Fruit fly (Drosophila melanogaster) whole organism, embryonic: ENCODE data around the gene Nepl21.

Source experiments
- CG10543 ChIP-seq: fragments of 200-800 bp; sonication (Bioruptor generic); optimal IDR thresholded peaks from 3 replicates; lab custom pipeline; 2017; ENCODE audit warnings: missing biosample characterization, mild to moderate bottlenecking, missing genetic modification characterization, moderate library complexity
- CG11085 ChIP-seq: fragments of 200-800 bp; sonication (Bioruptor generic); IDR thresholded peaks from 2 replicates; pipeline ENCODE4 v1.3.6; 2022; ENCODE audit warnings: missing biosample characterization, missing genetic modification characterization
- CG11398 ChIP-seq: fragments of 200-800 bp; sonication (Bioruptor generic); optimal IDR thresholded peaks from 2 replicates; lab custom pipeline; 2016; ENCODE audit warnings: missing biosample characterization, missing genetic modification characterization
- CG13894 ChIP-seq: fragments of 200-800 bp; sonication (Bioruptor generic); optimal IDR thresholded peaks from 3 replicates; lab custom pipeline; 2018; ENCODE audit warnings: missing biosample characterization, mild to moderate bottlenecking, missing genetic modification characterization, moderate library complexity
- CG15269 ChIP-seq: fragments of 200-800 bp; sonication (Bioruptor generic); optimal IDR thresholded peaks from 2 replicates; lab custom pipeline; 2018; ENCODE audit warnings: missing biosample characterization, mild to moderate bottlenecking, missing genetic modification characterization, moderate library complexity
- CG1832 ChIP-seq: fragments of 200-800 bp; sonication (Bioruptor generic); optimal IDR thresholded peaks from 2 replicates; lab custom pipeline; 2017; ENCODE audit warnings: missing biosample characterization, mild to moderate bottlenecking, missing genetic modification characterization, inconsistent platforms
- CG30020 ChIP-seq: fragments of 200-800 bp; optimal IDR thresholded peaks from 2 replicates; lab custom pipeline; 2019; ENCODE audit warnings: missing biosample characterization, mild to moderate bottlenecking, missing genetic modification characterization, moderate library complexity
- CG31388 ChIP-seq: fragments of 200-800 bp; sonication (Bioruptor generic); optimal IDR thresholded peaks from 2 replicates; lab custom pipeline; 2016; ENCODE audit warnings: missing biosample characterization, missing genetic modification characterization
- CG3163 ChIP-seq: fragments of 200-800 bp; sonication (Bioruptor generic); optimal IDR thresholded peaks from 3 replicates; lab custom pipeline; 2016; ENCODE audit warnings: missing biosample characterization, missing genetic modification characterization
- CG4617 ChIP-seq: fragments of 200-800 bp; sonication (Bioruptor generic); optimal IDR thresholded peaks from 3 replicates; lab custom pipeline; 2016; ENCODE audit warnings: missing biosample characterization, missing genetic modification characterization, borderline replicate concordance
- CG5245 ChIP-seq: fragments of 200-800 bp; sonication (Bioruptor generic); optimal IDR thresholded peaks from 3 replicates; lab custom pipeline; 2016; ENCODE audit warnings: missing biosample characterization, missing genetic modification characterization
- CG6765 ChIP-seq: fragments of 200-800 bp; sonication (Bioruptor generic); optimal IDR thresholded peaks from 3 replicates; lab custom pipeline; 2017; ENCODE audit warnings: missing biosample characterization, mild to moderate bottlenecking, missing genetic modification characterization
- CG8290 ChIP-seq, 3 experiments: fragments of 200-800 bp; sonication (Bioruptor generic); optimal IDR thresholded peaks; 2 replicates each; lab custom pipeline; 2016 to 2019; ENCODE audit warnings: missing biosample characterization in 3 of 3, missing genetic modification characterization in 3 of 3, mild to moderate bottlenecking in 2 of 3, moderate library complexity in 1 of 3
- CTCF ChIP-seq: fragments of 200-800 bp; sonication (Bioruptor generic); optimal IDR thresholded peaks from 2 replicates; lab custom pipeline; 2017; ENCODE audit warnings: missing biosample characterization, mild to moderate bottlenecking, missing genetic modification characterization, moderate library complexity
- CkIIα-i1 ChIP-seq: fragments of 200-800 bp; sonication (Bioruptor generic); IDR thresholded peaks from 2 replicates; pipeline ENCODE4 v1.3.6; 2022; ENCODE audit warnings: missing biosample characterization, missing genetic modification characterization
- CrebB ChIP-seq: fragments of 200-800 bp; sonication (Bioruptor generic); optimal IDR thresholded peaks from 3 replicates; lab custom pipeline; 2018; ENCODE audit warnings: missing biosample characterization, mild to moderate bottlenecking, missing genetic modification characterization
- Ets65A ChIP-seq: fragments of 200-800 bp; sonication (Bioruptor generic); peaks from one replicate; lab custom pipeline; 2016; ENCODE audit warnings: missing biosample characterization, missing genetic modification characterization
- Ets97D ChIP-seq: fragments of 200-800 bp; sonication (Bioruptor generic); optimal IDR thresholded peaks from 3 replicates; lab custom pipeline; 2016; ENCODE audit warnings: missing biosample characterization, missing genetic modification characterization
- Fer2 ChIP-seq: fragments of 200-800 bp; sonication (Bioruptor generic); optimal IDR thresholded peaks from 2 replicates; lab custom pipeline; 2018; ENCODE audit warnings: missing biosample characterization, mild to moderate bottlenecking, missing genetic modification characterization, moderate library complexity
- HHEX ChIP-seq: fragments of 200-800 bp; sonication (Bioruptor generic); optimal IDR thresholded peaks from 3 replicates; lab custom pipeline; 2017; ENCODE audit warnings: missing biosample characterization, mild to moderate bottlenecking, missing genetic modification characterization, missing genetic modification reagents
- HLH54F ChIP-seq: fragments of 200-800 bp; sonication (Bioruptor generic); optimal IDR thresholded peaks from 3 replicates; lab custom pipeline; 2016; ENCODE audit warnings: missing biosample characterization, missing genetic modification characterization
- NFAT ChIP-seq: fragments of 200-800 bp; sonication (Bioruptor generic); IDR thresholded peaks from 2 replicates; pipeline ENCODE4 v1.3.6; 2022; ENCODE audit warnings: missing biosample characterization, missing genetic modification characterization
- NK7.1 ChIP-seq: fragments of 200-800 bp; sonication (Bioruptor generic); optimal IDR thresholded peaks from 3 replicates; lab custom pipeline; 2016; ENCODE audit warnings: missing biosample characterization, missing genetic modification characterization
- Neu2 ChIP-seq: fragments of 200-800 bp; sonication (Bioruptor generic); optimal IDR thresholded peaks from 3 replicates; lab custom pipeline; 2016; ENCODE audit warnings: missing biosample characterization, missing genetic modification characterization, borderline replicate concordance
- Spps ChIP-seq: fragments of 200-800 bp; sonication (Bioruptor generic); optimal IDR thresholded peaks from 2 replicates; lab custom pipeline; 2018; ENCODE audit warnings: missing biosample characterization, mild to moderate bottlenecking, missing genetic modification characterization
- Stat92E ChIP-seq, 3 experiments: fragments of >200 bp in 2 of 3; fragments of 200-800 bp in 1 of 3; sonication (Bioruptor generic) in 1 of 3; optimal IDR thresholded peaks; 2 replicates each; lab custom pipeline; 2017 to 2019; ENCODE audit warnings: missing biosample characterization in 3 of 3, missing genetic modification characterization in 3 of 3, mild to moderate bottlenecking in 1 of 3, moderate library complexity in 1 of 3
- Taf1 ChIP-seq: fragments of 200-800 bp; sonication (Bioruptor generic); IDR thresholded peaks from 2 replicates; pipeline ENCODE4 v1.3.6; 2022; ENCODE audit warnings: missing biosample characterization, missing genetic modification characterization
- bowl ChIP-seq: fragments of 200-800 bp; sonication (Bioruptor generic); IDR thresholded peaks from 2 replicates; pipeline ENCODE4 v1.3.6; 2022; ENCODE audit warnings: missing biosample characterization, missing genetic modification characterization
- br ChIP-seq: fragments of >200 bp; optimal IDR thresholded peaks from 2 replicates; lab custom pipeline; 2017
- corto ChIP-seq: fragments of 200-800 bp; sonication (Bioruptor generic); optimal IDR thresholded peaks from 2 replicates; lab custom pipeline; 2016; ENCODE audit warnings: missing biosample characterization, mild to moderate bottlenecking, missing genetic modification characterization, moderate library complexity
- crol ChIP-seq: fragments of 200-800 bp; sonication (Bioruptor generic); IDR thresholded peaks from 2 replicates; pipeline ENCODE4 v1.3.6; 2022; ENCODE audit warnings: missing biosample characterization, missing genetic modification characterization
- fd102C ChIP-seq: fragments of 200-800 bp; sonication (Bioruptor generic); optimal IDR thresholded peaks from 2 replicates; lab custom pipeline; 2018; ENCODE audit warnings: missing biosample characterization, mild to moderate bottlenecking, missing genetic modification characterization, moderate library complexity
- fd96Cb ChIP-seq: fragments of 200-800 bp; sonication (Bioruptor generic); optimal IDR thresholded peaks from 2 replicates; lab custom pipeline; 2018; ENCODE audit warnings: missing biosample characterization, mild to moderate bottlenecking, missing genetic modification characterization, moderate library complexity
- fru ChIP-seq: fragments of >200 bp; optimal IDR thresholded peaks from 2 replicates; lab custom pipeline; 2017
- grn ChIP-seq: fragments of 200-800 bp; sonication (Bioruptor generic); optimal IDR thresholded peaks from 3 replicates; lab custom pipeline; 2017; ENCODE audit warnings: missing biosample characterization, missing genetic modification characterization
- kay ChIP-seq: fragments of 200-800 bp; sonication (Bioruptor generic); optimal IDR thresholded peaks from 2 replicates; lab custom pipeline; 2016; ENCODE audit warnings: missing biosample characterization, missing genetic modification characterization
- klu ChIP-seq: fragments of 200-800 bp; sonication (Bioruptor generic); IDR thresholded peaks from 2 replicates; pipeline ENCODE4 v1.3.6; 2022; ENCODE audit warnings: missing biosample characterization, missing genetic modification characterization
- mirr ChIP-seq: fragments of 200-800 bp; sonication (Bioruptor generic); optimal IDR thresholded peaks from 3 replicates; lab custom pipeline; 2018; ENCODE audit warnings: missing biosample characterization, mild to moderate bottlenecking, missing genetic modification characterization
- phol ChIP-seq: fragments of 200-800 bp; sonication (Bioruptor generic); optimal IDR thresholded peaks from 3 replicates; lab custom pipeline; 2018; ENCODE audit warnings: missing biosample characterization, mild to moderate bottlenecking, missing genetic modification characterization, moderate library complexity
- pnt ChIP-seq: fragments of 200-800 bp; sonication (Bioruptor generic); optimal IDR thresholded peaks from 3 replicates; lab custom pipeline; 2016; ENCODE audit warnings: missing biosample characterization, missing genetic modification characterization
- seq ChIP-seq: fragments of 200-800 bp; sonication (Bioruptor generic); IDR thresholded peaks from 2 replicates; pipeline ENCODE4 v1.3.6; 2022; ENCODE audit warnings: missing biosample characterization, missing genetic modification characterization
- slbo ChIP-seq: fragments of 200-800 bp; sonication (Bioruptor generic); IDR thresholded peaks from 2 replicates; pipeline ENCODE4 v1.3.6; 2022; ENCODE audit warnings: missing biosample characterization, missing genetic modification characterization
- sna ChIP-seq: fragments of 200-800 bp; sonication (Bioruptor generic); IDR thresholded peaks from 2 replicates; pipeline ENCODE4 v1.3.6; 2022; ENCODE audit warnings: missing biosample characterization, missing genetic modification characterization; ENCODE audit not compliant: partially characterized antibody
- tup ChIP-seq: fragments of 200-800 bp; sonication (Bioruptor generic); optimal IDR thresholded peaks from 2 replicates; lab custom pipeline; 2016; ENCODE audit warnings: missing biosample characterization, mild to moderate bottlenecking, missing genetic modification characterization, moderate library complexity
- z ChIP-seq: fragments of 200-800 bp; sonication (Bioruptor generic); IDR thresholded peaks from 3 replicates; pipeline ENCODE4 v1.3.6; 2022; ENCODE audit warnings: missing biosample characterization, missing genetic modification characterization

Gene Nepl21

dm6 chr3R:28857287-28858024 is 26.0 kb upstream of the Nepl21 start (continued):
- TF ChIP-seq CG15269 (tag; lab: Kevin White, UChicago) (peak; percentile 33), Spps (tag; lab: Kevin White, UChicago) (no peak), fru (lab: Kevin White, UChicago) (no peak), CG5245 (GFP tag; lab: Kevin White, UChicago) (peak; percentile 34), Ets97D (GFP tag; lab: Kevin White, UChicago) (no peak), klu (no peak), crol (GFP tag; lab: Robert Waterston, UW) (no peak; the same call in 1 of the 2 replicates), HHEX (peak; percentile 11), CG30020 (no peak), CG10543 (GFP tag; lab: Kevin White, UChicago) (no peak), fd96Cb (tag; lab: Kevin White, UChicago) (peak; percentile 29), Fer2 (tag; lab: Kevin White, UChicago) (no peak), Stat92E (GFP tag; optimal IDR thresholded peaks at IDR 0.05; lab: Kevin White, UChicago) (no peak), grn (peak; percentile 53), HLH54F (GFP tag; lab: Kevin White, UChicago) (peak; percentile 18), pnt (GFP tag; lab: Kevin White, UChicago) (peak; percentile 35), CG6765 (no peak), phol (peak; percentile 56), CG1832 (GFP tag; lab: Kevin White, UChicago) (no peak), NK7.1 (no peak), br (lab: Kevin White, UChicago) (no peak), kay (GFP tag; lab: Kevin White, UChicago) (no peak), CTCF (GFP tag; lab: Kevin White, UChicago) (no peak), NFAT (GFP tag; lab: Robert Waterston, UW) (no peak), sna (no peak), Neu2 (GFP tag; lab: Kevin White, UChicago) (no peak), CG13894 (tag; lab: Kevin White, UChicago) (no peak), Taf1 (GFP tag; lab: Robert Waterston, UW) (no peak; the same call in 1 of the 2 replicates), z (GFP tag; lab: Robert Waterston, UW) (no peak), tup (GFP tag; lab: Kevin White, UChicago) (no peak), CG3163 (GFP tag; lab: Kevin White, UChicago) (no peak), fd102C (GFP tag; lab: Kevin White, UChicago) (no peak), mirr (GFP tag; lab: Kevin White, UChicago) (no peak), CkIIα-i1 (GFP tag; lab: Robert Waterston, UW) (no peak), seq (GFP tag; lab: Robert Waterston, UW) (no peak), Ets65A (GFP tag; lab: Kevin White, UChicago) (no peak), bowl (GFP tag; lab: Robert Waterston, UW) (no peak), slbo (GFP tag; lab: Robert Waterston, UW) (peak; percentile 39; the same call in 1 of the 2 replicates), CG4617 (GFP tag; lab: Kevin White, UChicago) (no peak), CG11398 (GFP tag; lab: Kevin White, UChicago) (no peak), CrebB (no peak), CG11085 (no peak), CG8290 (GFP tag; optimal IDR thresholded peaks at IDR 0.05; lab: Kevin White, UChicago) (no peak), CG8290 (tag; optimal IDR thresholded peaks at IDR 0.05; lab: Kevin White, UChicago) (peak in 1 of 2 experiments; percentile 65), CG31388 (GFP tag; lab: Kevin White, UChicago) (no peak), corto (no peak)
